Fruit fly (Drosophila melanogaster) whole organism, embryonic: ENCODE results near the gene Vta1.

ENCODE experiments used
- Abd-B ChIP-seq: fragments of 200-800 bp; sonication (Bioruptor generic); optimal IDR thresholded peaks from 2 replicates; lab custom pipeline; 2018; ENCODE audit warnings: missing biosample characterization, mild to moderate bottlenecking, missing genetic modification characterization, moderate library complexity
- BEAF-32 ChIP-seq: fragments of 200-800 bp; sonication (Bioruptor generic); optimal IDR thresholded peaks from 3 replicates; lab custom pipeline; 2017; ENCODE audit warnings: missing biosample characterization, missing genetic modification characterization, mild to moderate bottlenecking, moderate library complexity, missing genetic modification reagents
- CG10959 ChIP-seq: fragments of 200-800 bp; sonication (Bioruptor generic); IDR thresholded peaks from 2 replicates; pipeline ENCODE4 v1.3.6; 2022; ENCODE audit warnings: missing biosample characterization, missing genetic modification characterization
- CG11456 ChIP-seq: fragments of 200-800 bp; sonication (Bioruptor generic); IDR thresholded peaks from 3 replicates; pipeline ENCODE4 v1.3.6; 2022; ENCODE audit warnings: missing biosample characterization, missing genetic modification characterization
- CG12155 ChIP-seq: fragments of 200-800 bp; sonication (Bioruptor generic); optimal IDR thresholded peaks from 3 replicates; lab custom pipeline; 2016; ENCODE audit warnings: missing biosample characterization, missing genetic modification characterization
- CG12942 ChIP-seq: fragments of 200-800 bp; sonication (Bioruptor generic); optimal IDR thresholded peaks from 3 replicates; lab custom pipeline; 2016; ENCODE audit warnings: missing biosample characterization, missing genetic modification characterization
- CG13287 ChIP-seq: fragments of 200-800 bp; sonication (Bioruptor generic); IDR thresholded peaks from 2 replicates; pipeline ENCODE4 v1.3.6; 2022; ENCODE audit warnings: missing biosample characterization, missing genetic modification characterization; ENCODE audit not compliant: partially characterized antibody
- CG13624 ChIP-seq: fragments of 200-800 bp; sonication (Bioruptor generic); optimal IDR thresholded peaks from 2 replicates; lab custom pipeline; 2016; ENCODE audit warnings: missing biosample characterization, missing genetic modification characterization
- CG15514 ChIP-seq: fragments of 200-800 bp; sonication (Bioruptor generic); optimal IDR thresholded peaks from 3 replicates; lab custom pipeline; 2017; ENCODE audit warnings: missing biosample characterization, missing genetic modification characterization, mild to moderate bottlenecking, moderate library complexity, missing genetic modification reagents
- CG1603 ChIP-seq: fragments of 200-800 bp; sonication (Bioruptor generic); optimal IDR thresholded peaks from 2 replicates; lab custom pipeline; 2019; ENCODE audit warnings: missing biosample characterization, mild to moderate bottlenecking, missing genetic modification characterization, moderate library complexity
- CG2120 ChIP-seq: fragments of 200-800 bp; sonication (Bioruptor generic); optimal IDR thresholded peaks from 3 replicates; lab custom pipeline; 2016; ENCODE audit warnings: missing biosample characterization, missing genetic modification characterization
- CG32772 ChIP-seq: fragments of 200-800 bp; sonication (Bioruptor generic); IDR thresholded peaks from 2 replicates; pipeline ENCODE4 v1.3.6; 2022; ENCODE audit warnings: missing biosample characterization, missing genetic modification characterization
- CG33213 ChIP-seq: fragments of 200-800 bp; sonication (Bioruptor generic); optimal IDR thresholded peaks from 3 replicates; lab custom pipeline; 2016; ENCODE audit warnings: missing biosample characterization, missing genetic modification characterization
- CG34376 ChIP-seq: fragments of 200-800 bp; sonication (Bioruptor generic); optimal IDR thresholded peaks from 2 replicates; lab custom pipeline; 2018; ENCODE audit warnings: missing biosample characterization, mild to moderate bottlenecking, missing genetic modification characterization
- CG6683 ChIP-seq: fragments of 200-800 bp; sonication (Bioruptor generic); optimal IDR thresholded peaks from 2 replicates; lab custom pipeline; 2017; ENCODE audit warnings: missing biosample characterization, mild to moderate bottlenecking, missing genetic modification characterization, missing genetic modification reagents
- CG7928 ChIP-seq: fragments of 200-800 bp; sonication (Bioruptor generic); optimal IDR thresholded peaks from 2 replicates; lab custom pipeline; 2017; ENCODE audit warnings: missing biosample characterization, mild to moderate bottlenecking, missing genetic modification characterization
- CG8290 ChIP-seq, 3 experiments: fragments of 200-800 bp; sonication (Bioruptor generic); optimal IDR thresholded peaks; 2 replicates each; lab custom pipeline; 2016 to 2019; ENCODE audit warnings: missing biosample characterization in 3 of 3, missing genetic modification characterization in 3 of 3, mild to moderate bottlenecking in 2 of 3, moderate library complexity in 1 of 3
- CG9797 ChIP-seq: fragments of 200-800 bp; sonication (Bioruptor generic); optimal IDR thresholded peaks from 3 replicates; lab custom pipeline; 2018; ENCODE audit warnings: missing biosample characterization, mild to moderate bottlenecking, missing genetic modification characterization
- Chrac-16 ChIP-seq: fragments of 200-800 bp; sonication (Bioruptor generic); optimal IDR thresholded peaks from 3 replicates; lab custom pipeline; 2016; ENCODE audit warnings: missing biosample characterization, missing genetic modification characterization
- HHEX ChIP-seq: fragments of 200-800 bp; sonication (Bioruptor generic); optimal IDR thresholded peaks from 3 replicates; lab custom pipeline; 2017; ENCODE audit warnings: missing biosample characterization, mild to moderate bottlenecking, missing genetic modification characterization, missing genetic modification reagents
- HLHmδ ChIP-seq: fragments of 200-800 bp; sonication (Bioruptor generic); optimal IDR thresholded peaks from 2 replicates; lab custom pipeline; 2018; ENCODE audit warnings: missing biosample characterization, mild to moderate bottlenecking, missing genetic modification characterization, moderate library complexity
- Hsf ChIP-seq: fragments of 200-800 bp; sonication (Bioruptor generic); optimal IDR thresholded peaks from 3 replicates; lab custom pipeline; 2016; ENCODE audit warnings: missing biosample characterization, missing genetic modification characterization
- MBD-R2 ChIP-seq: fragments of 200-800 bp; sonication (Bioruptor generic); IDR thresholded peaks from 2 replicates; pipeline ENCODE4 v1.3.6; 2022; ENCODE audit warnings: missing biosample characterization, missing genetic modification characterization
- Mad ChIP-seq: fragments of 200-800 bp; sonication (Bioruptor generic); optimal IDR thresholded peaks from 2 replicates; lab custom pipeline; 2016; ENCODE audit warnings: missing biosample characterization, missing genetic modification characterization
- NC2β ChIP-seq: fragments of 200-800 bp; sonication (Bioruptor generic); optimal IDR thresholded peaks from 2 replicates; lab custom pipeline; 2016; ENCODE audit warnings: missing biosample characterization, missing genetic modification characterization
- NK7.1 ChIP-seq: fragments of 200-800 bp; sonication (Bioruptor generic); optimal IDR thresholded peaks from 3 replicates; lab custom pipeline; 2016; ENCODE audit warnings: missing biosample characterization, missing genetic modification characterization
- Nf-YB ChIP-seq: fragments of 200-800 bp; sonication (Bioruptor generic); optimal IDR thresholded peaks from 3 replicates; lab custom pipeline; 2019; ENCODE audit warnings: missing biosample characterization, mild to moderate bottlenecking, missing genetic modification characterization, moderate library complexity
- Rfx ChIP-seq: fragments of 200-800 bp; sonication (Bioruptor generic); IDR thresholded peaks from 2 replicates; pipeline ENCODE4 v1.3.6; 2022; ENCODE audit warnings: missing biosample characterization, missing genetic modification characterization
- Scr ChIP-seq: fragments of 200-800 bp; sonication (Bioruptor generic); IDR thresholded peaks from 2 replicates; pipeline ENCODE4 v1.3.6; 2022; ENCODE audit warnings: missing biosample characterization, missing genetic modification characterization; ENCODE audit not compliant: partially characterized antibody
- Taf1 ChIP-seq: fragments of 200-800 bp; sonication (Bioruptor generic); IDR thresholded peaks from 2 replicates; pipeline ENCODE4 v1.3.6; 2022; ENCODE audit warnings: missing biosample characterization, missing genetic modification characterization
- Xbp1 ChIP-seq: fragments of 200-800 bp; sonication (Bioruptor generic); optimal IDR thresholded peaks from 3 replicates; lab custom pipeline; 2016; ENCODE audit warnings: missing biosample characterization, mild to moderate bottlenecking, missing genetic modification characterization
- Xrp1 ChIP-seq: fragments of 200-800 bp; sonication (Bioruptor generic); IDR thresholded peaks from 2 replicates; pipeline ENCODE4 v1.3.6; 2022; ENCODE audit warnings: missing biosample characterization, missing genetic modification characterization
- br ChIP-seq: fragments of >200 bp; optimal IDR thresholded peaks from 2 replicates; lab custom pipeline; 2017
- cas ChIP-seq: fragments of 200-800 bp; sonication (Bioruptor generic); IDR thresholded peaks from 2 replicates; pipeline ENCODE4 v1.3.6; 2022; ENCODE audit warnings: missing biosample characterization, missing genetic modification characterization
- chinmo ChIP-seq: fragments of 200-800 bp; sonication (Bioruptor generic); IDR thresholded peaks from 4 replicates; pipeline ENCODE4 v1.3.6; 2022; ENCODE audit warnings: missing biosample characterization, missing genetic modification characterization; ENCODE audit not compliant: partially characterized antibody
- corto ChIP-seq: fragments of 200-800 bp; sonication (Bioruptor generic); optimal IDR thresholded peaks from 2 replicates; lab custom pipeline; 2016; ENCODE audit warnings: missing biosample characterization, mild to moderate bottlenecking, missing genetic modification characterization, moderate library complexity
- crp ChIP-seq, 2 experiments: fragments of 200-800 bp; sonication (Bioruptor generic); optimal IDR thresholded peaks; 2 replicates in 1 of 2; 3 replicates in 1 of 2; lab custom pipeline; 2017; ENCODE audit warnings: missing biosample characterization in 2 of 2, missing genetic modification characterization in 2 of 2, mild to moderate bottlenecking in 1 of 2, moderate library complexity in 1 of 2
- en ChIP-seq: fragments of 200-800 bp; sonication (Bioruptor generic); optimal IDR thresholded peaks from 2 replicates; lab custom pipeline; 2016; ENCODE audit warnings: missing biosample characterization, missing genetic modification characterization
- gfzf ChIP-seq: fragments of 200-800 bp; sonication (Bioruptor generic); optimal IDR thresholded peaks from 2 replicates; lab custom pipeline; 2016; ENCODE audit warnings: missing biosample characterization, mild to moderate bottlenecking, missing genetic modification characterization, moderate library complexity
- gsb-n ChIP-seq: fragments of 200-800 bp; sonication (Bioruptor generic); optimal IDR thresholded peaks from 3 replicates; lab custom pipeline; 2018; ENCODE audit warnings: missing biosample characterization, mild to moderate bottlenecking, missing genetic modification characterization
- inv ChIP-seq: fragments of 200-800 bp; sonication (Bioruptor generic); IDR thresholded peaks from 2 replicates; pipeline ENCODE4 v1.3.6; 2022; ENCODE audit warnings: missing biosample characterization, missing genetic modification characterization; ENCODE audit not compliant: partially characterized antibody
- peb ChIP-seq: fragments of 200-800 bp; sonication (Bioruptor generic); IDR thresholded peaks from 2 replicates; pipeline ENCODE4 v1.3.6; 2022; ENCODE audit warnings: missing biosample characterization, missing genetic modification characterization
- pho ChIP-seq: fragments of 200-800 bp; sonication (Bioruptor generic); optimal IDR thresholded peaks from 2 replicates; lab custom pipeline; 2016; ENCODE audit warnings: missing biosample characterization, missing genetic modification characterization
- pnt ChIP-seq: fragments of 200-800 bp; sonication (Bioruptor generic); optimal IDR thresholded peaks from 3 replicates; lab custom pipeline; 2016; ENCODE audit warnings: missing biosample characterization, missing genetic modification characterization
- prd ChIP-seq, 3 experiments: fragments of >200 bp in 2 of 3; fragments of 200-800 bp in 1 of 3; sonication (Bioruptor generic) in 1 of 3; optimal IDR thresholded peaks in 2 of 3; IDR thresholded peaks in 1 of 3; 2 replicates in 2 of 3; 3 replicates in 1 of 3; pipeline versions ENCODE4 v1.3.6 to Lab custom; 2017 to 2022; ENCODE audit warnings: missing biosample characterization in 1 of 3, missing genetic modification characterization in 1 of 3
- sima ChIP-seq: fragments of 200-800 bp; sonication (Bioruptor generic); optimal IDR thresholded peaks from 2 replicates; lab custom pipeline; 2016; ENCODE audit warnings: missing biosample characterization, missing genetic modification characterization
- trem ChIP-seq: fragments of 200-800 bp; optimal IDR thresholded peaks from 3 replicates; lab custom pipeline; 2019; ENCODE audit warnings: missing biosample characterization, mild to moderate bottlenecking, missing genetic modification characterization, moderate library complexity
- tx ChIP-seq: fragments of 200-800 bp; sonication (Bioruptor generic); optimal IDR thresholded peaks from 2 replicates; lab custom pipeline; 2016; ENCODE audit warnings: missing biosample characterization, missing genetic modification characterization
- wor ChIP-seq: fragments of 200-800 bp; sonication (Bioruptor generic); IDR thresholded peaks from 2 replicates; pipeline ENCODE4 v1.3.6; 2022; ENCODE audit warnings: missing biosample characterization, missing genetic modification characterization

Vta1 gene

dm6 chr3L:1647276-1647919 lies 5.3 kb downstream of the Vta1 start, which contains the start of the genes CG17249 and Bro (continued):
- TF ChIP-seq gsb-n (tag; lab: Kevin White, UChicago) = no peak
- TF ChIP-seq crp (GFP tag; optimal IDR thresholded peaks at IDR 0.05; lab: Kevin White, UChicago) = peak; percentile 87 to 97
- TF ChIP-seq en = no peak
- TF ChIP-seq HHEX (GFP tag; lab: Kevin White, UChicago) = no peak
- peak; percentile 72 for TF ChIP-seq CG2120 (GFP tag; lab: Kevin White, UChicago)
- TF ChIP-seq CG6683 (GFP tag; lab: Kevin White, UChicago) = no peak
- peak; percentile 62 for TF ChIP-seq CG9797 (GFP tag; lab: Kevin White, UChicago)
- peak; percentile 51 for TF ChIP-seq CG13287 (GFP tag; lab: Robert Waterston, UW)
- peak; percentile 9 for TF ChIP-seq CG12942 (GFP tag; lab: Kevin White, UChicago)
- TF ChIP-seq CG33213 = peak; percentile 38
- TF ChIP-seq CG15514 (GFP tag; lab: Kevin White, UChicago) = peak; percentile 85
- TF ChIP-seq Xrp1 = no peak
- peak; percentile 43 for TF ChIP-seq CG12155 (GFP tag; lab: Kevin White, UChicago)
- TF ChIP-seq gfzf (GFP tag; lab: Kevin White, UChicago) = peak; percentile 53
- TF ChIP-seq Scr = peak; percentile 25; the same call in 1 of the 2 replicates
- peak; percentile 85 for TF ChIP-seq CG1603 (tag; lab: Kevin White, UChicago)
- peak; percentile 76 for TF ChIP-seq Rfx (GFP tag; lab: Robert Waterston, UW)
- peak; percentile 53; the same call in 1 of the 4 replicates for TF ChIP-seq chinmo (GFP tag; lab: Robert Waterston, UW)
- TF ChIP-seq tx (GFP tag; lab: Kevin White, UChicago) = no peak
- TF ChIP-seq CG13624 (GFP tag; lab: Kevin White, UChicago) = peak; percentile 97
- TF ChIP-seq corto (GFP tag; lab: Kevin White, UChicago) = no peak
- no peak for TF ChIP-seq CG8290 (GFP tag; optimal IDR thresholded peaks at IDR 0.05; lab: Kevin White, UChicago)
- TF ChIP-seq CG8290 (tag; optimal IDR thresholded peaks at IDR 0.05; lab: Kevin White, UChicago) = peak in 1 of 2 experiments; percentile 84
- TF ChIP-seq pho (GFP tag; lab: Kevin White, UChicago) = peak; percentile 50
- peak; percentile 45 for TF ChIP-seq Hsf (GFP tag; lab: Kevin White, UChicago)
- no peak for TF ChIP-seq cas (GFP tag; lab: Robert Waterston, UW)
- no peak for TF ChIP-seq pnt
- TF ChIP-seq CG10959 = no peak
- peak; percentile 16 for TF ChIP-seq CG34376 (GFP tag; lab: Kevin White, UChicago)
- TF ChIP-seq Nf-YB (GFP tag; lab: Kevin White, UChicago) = no peak
- TF ChIP-seq MBD-R2 = peak; percentile 97
- TF ChIP-seq Mad (GFP tag; lab: Kevin White, UChicago) = peak; percentile 38
- peak; percentile 29; the same call in 1 of the 2 replicates for TF ChIP-seq inv (GFP tag; lab: Robert Waterston, UW)
- no peak for TF ChIP-seq prd (optimal IDR thresholded peaks at IDR 0.05; lab: Kevin White, UChicago)
- no peak for TF ChIP-seq prd (GFP tag; IDR thresholded peaks at IDR 0.05; lab: Robert Waterston, UW)
- TF ChIP-seq Xbp1 = peak; percentile 68
- TF ChIP-seq NK7.1 (GFP tag; lab: Kevin White, UChicago) = peak; percentile 28
- TF ChIP-seq br (lab: Kevin White, UChicago) = no peak
- peak; percentile 2 for TF ChIP-seq NC2β (GFP tag; lab: Kevin White, UChicago)
- TF ChIP-seq CG32772 (GFP tag; lab: Robert Waterston, UW) = no peak
- no peak for TF ChIP-seq Taf1 (GFP tag; lab: Robert Waterston, UW)
- TF ChIP-seq trem (tag; lab: Kevin White, UChicago) = peak; percentile 46
- no peak for TF ChIP-seq peb
- no peak for TF ChIP-seq sima (GFP tag; lab: Kevin White, UChicago)
- TF ChIP-seq BEAF-32 (GFP tag; lab: Kevin White, UChicago) = peak; percentile 39
- TF ChIP-seq HLHmδ (GFP tag; lab: Kevin White, UChicago) = no peak
- TF ChIP-seq CG11456 (GFP tag; lab: Robert Waterston, UW) = no peak
- no peak for TF ChIP-seq wor (GFP tag; lab: Robert Waterston, UW)
- TF ChIP-seq Chrac-16 (GFP tag; lab: Kevin White, UChicago) = peak; percentile 19
- no peak for TF ChIP-seq CG7928 (GFP tag; lab: Kevin White, UChicago)
- no peak for TF ChIP-seq Abd-B (GFP tag; lab: Kevin White, UChicago)
